Fruit fly (Drosophila melanogaster) whole organism, embryonic: Measurements from ENCODE around the gene CG6149.

Experiments
- B-H1 ChIP-seq: fragments of 200-800 bp; sonication (Bioruptor generic); IDR thresholded peaks from 3 replicates; pipeline ENCODE4 v1.3.6; 2022; ENCODE audit warnings: missing biosample characterization, missing genetic modification characterization
- CG10209 ChIP-seq: fragments of 200-800 bp; sonication (Bioruptor generic); optimal IDR thresholded peaks from 3 replicates; lab custom pipeline; 2017; ENCODE audit warnings: missing biosample characterization, mild to moderate bottlenecking, missing genetic modification characterization, missing genetic modification reagents
- CG10267 ChIP-seq: fragments of 200-800 bp; sonication (Bioruptor generic); optimal IDR thresholded peaks from 2 replicates; lab custom pipeline; 2018; ENCODE audit warnings: missing biosample characterization, mild to moderate bottlenecking, missing genetic modification characterization, moderate library complexity
- CG10959 ChIP-seq: fragments of 200-800 bp; sonication (Bioruptor generic); IDR thresholded peaks from 2 replicates; pipeline ENCODE4 v1.3.6; 2022; ENCODE audit warnings: missing biosample characterization, missing genetic modification characterization
- CG17361 ChIP-seq: fragments of 200-800 bp; sonication (Bioruptor generic); IDR thresholded peaks from 3 replicates; pipeline ENCODE4 v1.3.6; 2022; ENCODE audit warnings: missing biosample characterization, missing genetic modification characterization
- CG2678 ChIP-seq: fragments of 200-800 bp; sonication (Bioruptor generic); optimal IDR thresholded peaks from 3 replicates; lab custom pipeline; 2019; ENCODE audit warnings: missing biosample characterization, mild to moderate bottlenecking, missing genetic modification characterization, moderate library complexity
- CG2712 ChIP-seq: fragments of 200-800 bp; optimal IDR thresholded peaks from 3 replicates; lab custom pipeline; 2019; ENCODE audit warnings: missing biosample characterization, mild to moderate bottlenecking, missing genetic modification characterization, moderate library complexity
- CG3065 ChIP-seq: fragments of 200-800 bp; sonication (Bioruptor generic); optimal IDR thresholded peaks from 2 replicates; lab custom pipeline; 2016; ENCODE audit warnings: missing biosample characterization, missing genetic modification characterization
- CG31441 ChIP-seq: fragments of 200-800 bp; sonication (Bioruptor generic); IDR thresholded peaks from 2 replicates; pipeline ENCODE4 v1.3.6; 2022; ENCODE audit warnings: missing biosample characterization, missing genetic modification characterization
- CG33213 ChIP-seq: fragments of 200-800 bp; sonication (Bioruptor generic); optimal IDR thresholded peaks from 3 replicates; lab custom pipeline; 2016; ENCODE audit warnings: missing biosample characterization, missing genetic modification characterization
- CG34224 ChIP-seq: fragments of 200-800 bp; sonication (Bioruptor generic); IDR thresholded peaks from 3 replicates; pipeline ENCODE4 v1.3.6; 2022; ENCODE audit warnings: missing biosample characterization, missing genetic modification characterization; ENCODE audit not compliant: partially characterized antibody
- CG4424 ChIP-seq: fragments of 200-800 bp; sonication (Bioruptor generic); optimal IDR thresholded peaks from 3 replicates; lab custom pipeline; 2016; ENCODE audit warnings: missing biosample characterization, missing genetic modification characterization
- CG4820 ChIP-seq: fragments of 200-800 bp; sonication (Bioruptor generic); optimal IDR thresholded peaks from 3 replicates; lab custom pipeline; 2016; ENCODE audit warnings: missing biosample characterization, missing genetic modification characterization
- CG4854 ChIP-seq: fragments of 200-800 bp; sonication (Bioruptor generic); optimal IDR thresholded peaks from 2 replicates; lab custom pipeline; 2016; ENCODE audit warnings: missing biosample characterization, missing genetic modification characterization, inconsistent platforms
- CG6254 ChIP-seq: fragments of 200-800 bp; sonication (Bioruptor generic); optimal IDR thresholded peaks from 3 replicates; lab custom pipeline; 2017; ENCODE audit warnings: mild to moderate bottlenecking, missing biosample characterization, missing genetic modification reagents, missing genetic modification characterization
- CG6689 ChIP-seq: fragments of 200-800 bp; sonication (Bioruptor generic); IDR thresholded peaks from 2 replicates; pipeline ENCODE4 v1.3.6; 2022; ENCODE audit warnings: missing biosample characterization, missing genetic modification characterization
- D19A ChIP-seq: fragments of 200-800 bp; optimal IDR thresholded peaks from 3 replicates; lab custom pipeline; 2019; ENCODE audit warnings: missing biosample characterization, mild to moderate bottlenecking, missing genetic modification characterization, moderate library complexity
- Dfd ChIP-seq, 2 experiments: fragments of >200 bp; optimal IDR thresholded peaks; 2 replicates each; lab custom pipeline; 2017; ENCODE audit warnings: missing biosample characterization in 2 of 2, missing genetic modification characterization in 2 of 2
- Dp ChIP-seq: fragments of 200-800 bp; sonication (Bioruptor generic); optimal IDR thresholded peaks from 2 replicates; lab custom pipeline; 2018; ENCODE audit warnings: missing biosample characterization, mild to moderate bottlenecking, missing genetic modification characterization, moderate library complexity
- Drgx ChIP-seq: fragments of 200-800 bp; sonication (Bioruptor generic); IDR thresholded peaks from 2 replicates; pipeline ENCODE4 v1.3.6; 2022; ENCODE audit warnings: missing biosample characterization, missing genetic modification characterization
- E2f2 ChIP-seq: fragments of 200-800 bp; sonication (Bioruptor generic); IDR thresholded peaks from 2 replicates; pipeline ENCODE4 v1.3.6; 2022; ENCODE audit warnings: missing biosample characterization, missing genetic modification characterization
- Hmx ChIP-seq: fragments of 200-800 bp; sonication (Bioruptor generic); optimal IDR thresholded peaks from 2 replicates; lab custom pipeline; 2016; ENCODE audit warnings: missing biosample characterization, missing genetic modification characterization
- Jarid2 ChIP-seq: fragments of 200-800 bp; sonication (Bioruptor generic); optimal IDR thresholded peaks from 3 replicates; lab custom pipeline; 2017; ENCODE audit warnings: mild to moderate bottlenecking, missing biosample characterization, missing genetic modification reagents, missing genetic modification characterization
- MBD-R2 ChIP-seq: fragments of 200-800 bp; sonication (Bioruptor generic); IDR thresholded peaks from 2 replicates; pipeline ENCODE4 v1.3.6; 2022; ENCODE audit warnings: missing biosample characterization, missing genetic modification characterization
- Myb ChIP-seq: fragments of 200-800 bp; sonication (Bioruptor generic); optimal IDR thresholded peaks from 2 replicates; lab custom pipeline; 2016; ENCODE audit warnings: missing biosample characterization, missing genetic modification characterization
- NC2α ChIP-seq: fragments of 200-800 bp; sonication (Bioruptor generic); optimal IDR thresholded peaks from 2 replicates; lab custom pipeline; 2016; ENCODE audit warnings: missing biosample characterization, missing genetic modification characterization
- Ptx1 ChIP-seq: fragments of 200-800 bp; sonication (Bioruptor generic); IDR thresholded peaks from 2 replicates; pipeline ENCODE4 v1.3.6; 2022; ENCODE audit warnings: missing biosample characterization, missing genetic modification characterization
- Rx ChIP-seq: fragments of 200-800 bp; sonication (Bioruptor generic); IDR thresholded peaks from 2 replicates; pipeline ENCODE4 v1.3.6; 2022; ENCODE audit warnings: missing biosample characterization, missing genetic modification characterization
- chm ChIP-seq: fragments of 200-800 bp; sonication (Bioruptor generic); IDR thresholded peaks from 2 replicates; pipeline ENCODE4 v1.3.6; 2022; ENCODE audit warnings: missing biosample characterization, missing genetic modification characterization
- croc ChIP-seq: fragments of 200-800 bp; sonication (Bioruptor generic); conservative IDR thresholded peaks from 3 replicates; pipeline ENCODE4 v1.3.6; 2022; ENCODE audit warnings: missing biosample characterization, missing genetic modification characterization
- fd96Cb ChIP-seq: fragments of 200-800 bp; sonication (Bioruptor generic); optimal IDR thresholded peaks from 2 replicates; lab custom pipeline; 2018; ENCODE audit warnings: missing biosample characterization, mild to moderate bottlenecking, missing genetic modification characterization, moderate library complexity
- jumu ChIP-seq: fragments of 200-800 bp; sonication (Bioruptor generic); optimal IDR thresholded peaks from 3 replicates; lab custom pipeline; 2016; ENCODE audit warnings: missing biosample characterization, missing genetic modification characterization
- kah ChIP-seq: fragments of 200-800 bp; sonication (Bioruptor generic); optimal IDR thresholded peaks from 2 replicates; lab custom pipeline; 2018; ENCODE audit warnings: missing biosample characterization, mild to moderate bottlenecking, missing genetic modification characterization
- kay ChIP-seq: fragments of 200-800 bp; sonication (Bioruptor generic); optimal IDR thresholded peaks from 2 replicates; lab custom pipeline; 2016; ENCODE audit warnings: missing biosample characterization, missing genetic modification characterization
- lab ChIP-seq: fragments of 200-800 bp; sonication (Bioruptor generic); optimal IDR thresholded peaks from 3 replicates; lab custom pipeline; 2017; ENCODE audit warnings: missing biosample characterization, missing genetic modification characterization, mild to moderate bottlenecking, moderate library complexity, missing genetic modification reagents
- pb ChIP-seq: fragments of 200-800 bp; sonication (Bioruptor generic); optimal IDR thresholded peaks from 3 replicates; lab custom pipeline; 2016; ENCODE audit warnings: missing biosample characterization, missing genetic modification characterization
- pho ChIP-seq: fragments of 200-800 bp; sonication (Bioruptor generic); optimal IDR thresholded peaks from 2 replicates; lab custom pipeline; 2016; ENCODE audit warnings: missing biosample characterization, missing genetic modification characterization
- pros ChIP-seq: fragments of 200-800 bp; sonication (Bioruptor generic); optimal IDR thresholded peaks from 3 replicates; lab custom pipeline; 2019; ENCODE audit warnings: missing biosample characterization, mild to moderate bottlenecking, missing genetic modification characterization, moderate library complexity
- sd ChIP-seq: fragments of 200-800 bp; sonication (Bioruptor generic); optimal IDR thresholded peaks from 3 replicates; lab custom pipeline; 2018; ENCODE audit warnings: missing biosample characterization, mild to moderate bottlenecking, missing genetic modification characterization, moderate library complexity
- trem ChIP-seq: fragments of 200-800 bp; optimal IDR thresholded peaks from 3 replicates; lab custom pipeline; 2019; ENCODE audit warnings: missing biosample characterization, mild to moderate bottlenecking, missing genetic modification characterization, moderate library complexity
- tup ChIP-seq: fragments of 200-800 bp; sonication (Bioruptor generic); optimal IDR thresholded peaks from 2 replicates; lab custom pipeline; 2016; ENCODE audit warnings: missing biosample characterization, mild to moderate bottlenecking, missing genetic modification characterization, moderate library complexity

Gene CG6149

dm6 chr3L:11447022-11447728 is 11.9 kb upstream of the CG6149 start (continued):
- TF ChIP-seq jumu (GFP tag; lab: Kevin White, UChicago) (no peak), tup (GFP tag; lab: Kevin White, UChicago) (no peak), Jarid2 (GFP tag; lab: Kevin White, UChicago) (no peak), pho (GFP tag; lab: Kevin White, UChicago) (no peak), D19A (tag; lab: Kevin White, UChicago) (peak; percentile 63), CG33213 (GFP tag; lab: Kevin White, UChicago) (no peak), sd (tag; lab: Kevin White, UChicago) (no peak), MBD-R2 (GFP tag; lab: Robert Waterston, UW) (no peak), Dp (GFP tag; lab: Kevin White, UChicago) (no peak), chm (GFP tag; lab: Robert Waterston, UW) (no peak), CG17361 (GFP tag; lab: Robert Waterston, UW) (peak; percentile 46; the same call in 1 of the 3 replicates), Hmx (GFP tag; lab: Kevin White, UChicago) (no peak), CG10959 (GFP tag; lab: Robert Waterston, UW) (0 out of 2 replicates have a peak, but pooled peaks have one; percentile 16), CG31441 (GFP tag; lab: Robert Waterston, UW) (peak; percentile 56), CG4424 (peak; percentile 40), croc (GFP tag; lab: Robert Waterston, UW) (peak; percentile 29; the same call in 1 of the 3 replicates), CG4820 (GFP tag; lab: Kevin White, UChicago) (peak; percentile 9), CG6689 (GFP tag; lab: Robert Waterston, UW) (0 out of 2 replicates have a peak, but pooled peaks have one; percentile 17), kay (no peak), CG3065 (GFP tag; lab: Kevin White, UChicago) (no peak), Dfd (GFP tag; optimal IDR thresholded peaks at IDR 0.05; lab: Kevin White, UChicago) (no peak), NC2α (GFP tag; lab: Kevin White, UChicago) (no peak), CG10267 (peak; percentile 2), CG4854 (GFP tag; lab: Kevin White, UChicago) (no peak), B-H1 (GFP tag; lab: Robert Waterston, UW) (no peak), Drgx (GFP tag; lab: Robert Waterston, UW) (peak; percentile 90), pb (no peak), CG10209 (GFP tag; lab: Kevin White, UChicago) (no peak), fd96Cb (tag; lab: Kevin White, UChicago) (peak; percentile 28), pros (GFP tag; lab: Kevin White, UChicago) (no peak), Myb (no peak), CG2678 (tag; lab: Kevin White, UChicago) (peak; percentile 17), Rx (no peak), CG2712 (tag; lab: Kevin White, UChicago) (peak; percentile 57), trem (peak; percentile 8), CG34224 (GFP tag; lab: Robert Waterston, UW) (no peak), Ptx1 (GFP tag; lab: Robert Waterston, UW) (peak; percentile 23; the same call in 1 of the 2 replicates), E2f2 (GFP tag; lab: Robert Waterston, UW) (no peak), kah (no peak), lab (GFP tag; lab: Kevin White, UChicago) (no peak), CG6254 (GFP tag; lab: Kevin White, UChicago) (peak; percentile 28)
